Worm (Caenorhabditis elegans) whole organism, L3 larva: Measurements from ENCODE around the gene EGAP1.5.

Source experiments
- jun-1 ChIP-seq: fragments of 150-350 bp; optimal IDR thresholded peaks from 2 replicates; lab custom pipeline; 2014; ENCODE audit warnings: missing biosample characterization, missing genetic modification reagents, missing genetic modification characterization
- nhr-23 ChIP-seq: fragments of 150-350 bp; optimal IDR thresholded peaks from 2 replicates; lab custom pipeline; 2014; ENCODE audit warnings: missing biosample characterization, missing genetic modification reagents, missing genetic modification characterization
- nhr-237 ChIP-seq: fragments of 150-350 bp; optimal IDR thresholded peaks from 2 replicates; lab custom pipeline; 2014; ENCODE audit warnings: missing biosample characterization, missing genetic modification characterization
- skn-1 ChIP-seq: fragments of 150-350 bp; optimal IDR thresholded peaks from 2 replicates; lab custom pipeline; 2014; ENCODE audit warnings: missing biosample characterization, missing genetic modification characterization
- zag-1 ChIP-seq: fragments of 150-350 bp; optimal IDR thresholded peaks from 2 replicates; lab custom pipeline; 2014; ENCODE audit warnings: missing biosample characterization, missing genetic modification characterization

- TF ChIP-seq skn-1 (no peak), zag-1 (tag; lab: Kevin White, UChicago) (no peak), nhr-237 (tag; lab: Kevin White, UChicago) (no peak), nhr-23 (tag; lab: Kevin White, UChicago) (no peak), jun-1 (tag; lab: Kevin White, UChicago) (no peak)
Measured at ce11 chrIII:5884007-5884406, 47.5 kb upstream of the EGAP1.5 start, which contains the start of gene C28H8.5.
